Fruit fly (Drosophila melanogaster) whole organism, embryonic: ENCODE data around the gene CG43448.

ENCODE experiments used
- Atf3 ChIP-seq: fragments of 200-800 bp; sonication (Bioruptor generic); optimal IDR thresholded peaks from 3 replicates; lab custom pipeline; 2016; ENCODE audit warnings: missing biosample characterization, missing genetic modification characterization
- Atf6 ChIP-seq: fragments of 200-800 bp; sonication (Bioruptor generic); IDR thresholded peaks from 2 replicates; pipeline ENCODE4 v1.3.6; 2022; ENCODE audit warnings: missing biosample characterization, missing genetic modification characterization
- Blimp-1 ChIP-seq: fragments of 200-800 bp; sonication (Bioruptor generic); optimal IDR thresholded peaks from 3 replicates; lab custom pipeline; 2018; ENCODE audit warnings: missing biosample characterization, missing genetic modification characterization, mild to moderate bottlenecking, moderate library complexity, missing genetic modification reagents
- BtbVII ChIP-seq: fragments of 200-800 bp; sonication (Bioruptor generic); optimal IDR thresholded peaks from 3 replicates; lab custom pipeline; 2017; ENCODE audit warnings: missing biosample characterization, mild to moderate bottlenecking, missing genetic modification characterization
- Bteb2 ChIP-seq: fragments of 200-800 bp; sonication (Bioruptor generic); optimal IDR thresholded peaks from 2 replicates; lab custom pipeline; 2016; ENCODE audit warnings: missing biosample characterization, missing genetic modification characterization
- CG10274 ChIP-seq: fragments of 200-800 bp; sonication (Bioruptor generic); optimal IDR thresholded peaks from 3 replicates; lab custom pipeline; 2017; ENCODE audit warnings: missing biosample characterization, mild to moderate bottlenecking, missing genetic modification characterization
- CG10431 ChIP-seq: fragments of 200-800 bp; sonication (Bioruptor generic); optimal IDR thresholded peaks from 3 replicates; lab custom pipeline; 2018; ENCODE audit warnings: missing biosample characterization, mild to moderate bottlenecking, missing genetic modification characterization
- CG10979 ChIP-seq: fragments of 200-800 bp; sonication (Bioruptor generic); optimal IDR thresholded peaks from 2 replicates; lab custom pipeline; 2018; ENCODE audit warnings: missing biosample characterization, mild to moderate bottlenecking, missing genetic modification characterization, moderate library complexity
- CG14050 ChIP-seq: fragments of 200-800 bp; sonication (Bioruptor generic); IDR thresholded peaks from 3 replicates; pipeline ENCODE4 v1.3.6; 2022; ENCODE audit warnings: missing biosample characterization, missing genetic modification characterization
- CG30403 ChIP-seq: fragments of 200-800 bp; sonication (Bioruptor generic); optimal IDR thresholded peaks from 3 replicates; lab custom pipeline; 2016; ENCODE audit warnings: missing biosample characterization, missing genetic modification characterization
- CG3163 ChIP-seq: fragments of 200-800 bp; sonication (Bioruptor generic); optimal IDR thresholded peaks from 3 replicates; lab custom pipeline; 2016; ENCODE audit warnings: missing biosample characterization, missing genetic modification characterization
- CG3838 ChIP-seq: fragments of 200-800 bp; sonication (Bioruptor generic); optimal IDR thresholded peaks from 3 replicates; lab custom pipeline; 2016; ENCODE audit warnings: missing biosample characterization, missing genetic modification characterization
- CG4282 ChIP-seq: fragments of 200-800 bp; sonication (Bioruptor generic); optimal IDR thresholded peaks from 2 replicates; lab custom pipeline; 2016; ENCODE audit warnings: missing biosample characterization, missing genetic modification characterization
- CG6254 ChIP-seq: fragments of 200-800 bp; sonication (Bioruptor generic); optimal IDR thresholded peaks from 3 replicates; lab custom pipeline; 2017; ENCODE audit warnings: mild to moderate bottlenecking, missing biosample characterization, missing genetic modification reagents, missing genetic modification characterization
- CG6689 ChIP-seq: fragments of 200-800 bp; sonication (Bioruptor generic); IDR thresholded peaks from 2 replicates; pipeline ENCODE4 v1.3.6; 2022; ENCODE audit warnings: missing biosample characterization, missing genetic modification characterization
- CG6813 ChIP-seq: fragments of 200-800 bp; sonication (Bioruptor generic); optimal IDR thresholded peaks from 2 replicates; lab custom pipeline; 2017; ENCODE audit warnings: missing biosample characterization, missing genetic modification characterization, mild to moderate bottlenecking, moderate library complexity, missing genetic modification reagents
- CG7357 ChIP-seq: fragments of 200-800 bp; sonication (Bioruptor generic); IDR thresholded peaks from 3 replicates; pipeline ENCODE4 v1.3.6; 2022; ENCODE audit warnings: missing biosample characterization, missing genetic modification characterization
- CG7963 ChIP-seq: fragments of 200-800 bp; sonication (Bioruptor generic); IDR thresholded peaks from 3 replicates; pipeline ENCODE4 v1.3.6; 2022; ENCODE audit warnings: missing biosample characterization, missing genetic modification characterization; ENCODE audit not compliant: partially characterized antibody
- CG9727 ChIP-seq: fragments of 200-800 bp; sonication (Bioruptor generic); optimal IDR thresholded peaks from 3 replicates; lab custom pipeline; 2017; ENCODE audit warnings: missing biosample characterization, mild to moderate bottlenecking, missing genetic modification characterization
- CG9817 ChIP-seq: fragments of 200-800 bp; sonication (Bioruptor generic); optimal IDR thresholded peaks from 2 replicates; lab custom pipeline; 2018; ENCODE audit warnings: missing biosample characterization, mild to moderate bottlenecking, missing genetic modification characterization, moderate library complexity
- CkIIα-i1 ChIP-seq: fragments of 200-800 bp; sonication (Bioruptor generic); IDR thresholded peaks from 2 replicates; pipeline ENCODE4 v1.3.6; 2022; ENCODE audit warnings: missing biosample characterization, missing genetic modification characterization
- Deaf1 ChIP-seq: fragments of 200-800 bp; optimal IDR thresholded peaks from 3 replicates; lab custom pipeline; 2019; ENCODE audit warnings: missing biosample characterization, mild to moderate bottlenecking, missing genetic modification characterization, moderate library complexity
- Drgx ChIP-seq: fragments of 200-800 bp; sonication (Bioruptor generic); IDR thresholded peaks from 2 replicates; pipeline ENCODE4 v1.3.6; 2022; ENCODE audit warnings: missing biosample characterization, missing genetic modification characterization
- Elba2 ChIP-seq: fragments of 200-800 bp; sonication (Bioruptor generic); optimal IDR thresholded peaks from 3 replicates; lab custom pipeline; 2016; ENCODE audit warnings: missing biosample characterization, missing genetic modification characterization
- HHEX ChIP-seq: fragments of 200-800 bp; sonication (Bioruptor generic); optimal IDR thresholded peaks from 3 replicates; lab custom pipeline; 2017; ENCODE audit warnings: missing biosample characterization, mild to moderate bottlenecking, missing genetic modification characterization, missing genetic modification reagents
- Hr51 ChIP-seq, 2 experiments: fragments of 200-800 bp; sonication (Bioruptor generic); optimal IDR thresholded peaks; 2 replicates in 1 of 2; 3 replicates in 1 of 2; lab custom pipeline; 2016 to 2018; ENCODE audit warnings: missing biosample characterization in 2 of 2, missing genetic modification characterization in 2 of 2, mild to moderate bottlenecking in 1 of 2, moderate library complexity in 1 of 2
- Max ChIP-seq: fragments of 200-800 bp; sonication (Bioruptor generic); optimal IDR thresholded peaks from 2 replicates; lab custom pipeline; 2016; ENCODE audit warnings: missing biosample characterization, mild to moderate bottlenecking, missing genetic modification characterization
- Meics ChIP-seq: fragments of 200-800 bp; sonication (Bioruptor generic); optimal IDR thresholded peaks from 2 replicates; lab custom pipeline; 2017; ENCODE audit warnings: missing biosample characterization, mild to moderate bottlenecking, missing genetic modification characterization
- NK7.1 ChIP-seq: fragments of 200-800 bp; sonication (Bioruptor generic); optimal IDR thresholded peaks from 3 replicates; lab custom pipeline; 2016; ENCODE audit warnings: missing biosample characterization, missing genetic modification characterization
- Opbp ChIP-seq: fragments of 200-800 bp; sonication (Bioruptor generic); IDR thresholded peaks from 3 replicates; pipeline ENCODE4 v1.3.6; 2022; ENCODE audit warnings: missing biosample characterization, missing genetic modification characterization; ENCODE audit not compliant: partially characterized antibody
- Scr ChIP-seq: fragments of 200-800 bp; sonication (Bioruptor generic); IDR thresholded peaks from 2 replicates; pipeline ENCODE4 v1.3.6; 2022; ENCODE audit warnings: missing biosample characterization, missing genetic modification characterization; ENCODE audit not compliant: partially characterized antibody
- Usf ChIP-seq: fragments of 200-800 bp; sonication (Bioruptor generic); optimal IDR thresholded peaks from 2 replicates; lab custom pipeline; 2017; ENCODE audit warnings: missing genotype, missing biosample characterization, missing genetic modification characterization
- ase ChIP-seq: fragments of 200-800 bp; sonication (Bioruptor generic); IDR thresholded peaks from 3 replicates; pipeline ENCODE4 v1.3.6; 2022; ENCODE audit warnings: missing biosample characterization, missing genetic modification characterization
- bigmax ChIP-seq: fragments of 200-800 bp; sonication (Bioruptor generic); optimal IDR thresholded peaks from 2 replicates; lab custom pipeline; 2018; ENCODE audit warnings: missing biosample characterization, mild to moderate bottlenecking, missing genetic modification characterization
- bowl ChIP-seq: fragments of 200-800 bp; sonication (Bioruptor generic); IDR thresholded peaks from 2 replicates; pipeline ENCODE4 v1.3.6; 2022; ENCODE audit warnings: missing biosample characterization, missing genetic modification characterization
- caup ChIP-seq: fragments of 200-800 bp; sonication (Bioruptor generic); optimal IDR thresholded peaks from 3 replicates; lab custom pipeline; 2017; ENCODE audit warnings: missing biosample characterization, mild to moderate bottlenecking, missing genetic modification characterization, moderate library complexity; ENCODE audit not compliant: severe bottlenecking
- chm ChIP-seq: fragments of 200-800 bp; sonication (Bioruptor generic); IDR thresholded peaks from 2 replicates; pipeline ENCODE4 v1.3.6; 2022; ENCODE audit warnings: missing biosample characterization, missing genetic modification characterization
- crc ChIP-seq: fragments of 200-800 bp; sonication (Bioruptor generic); optimal IDR thresholded peaks from 2 replicates; lab custom pipeline; 2016; ENCODE audit warnings: missing biosample characterization, missing genetic modification characterization
- da ChIP-seq: fragments of 200-800 bp; sonication (Bioruptor generic); optimal IDR thresholded peaks from 2 replicates; lab custom pipeline; 2016; ENCODE audit warnings: missing biosample characterization, missing genetic modification characterization
- dati ChIP-seq: fragments of 200-800 bp; sonication (Bioruptor generic); IDR thresholded peaks from 2 replicates; pipeline ENCODE4 v1.3.6; 2022; ENCODE audit warnings: missing biosample characterization, missing genetic modification characterization
- fd102C ChIP-seq: fragments of 200-800 bp; sonication (Bioruptor generic); optimal IDR thresholded peaks from 2 replicates; lab custom pipeline; 2018; ENCODE audit warnings: missing biosample characterization, mild to moderate bottlenecking, missing genetic modification characterization, moderate library complexity
- gro ChIP-seq: fragments of 200-800 bp; sonication (Bioruptor generic); optimal IDR thresholded peaks from 2 replicates; lab custom pipeline; 2016; ENCODE audit warnings: missing biosample characterization, missing genetic modification characterization
- insv ChIP-seq, 2 experiments: fragments of 200-800 bp; sonication (Bioruptor generic); optimal IDR thresholded peaks; 3 replicates each; lab custom pipeline; 2016 to 2018; ENCODE audit warnings: missing biosample characterization in 2 of 2, missing genetic modification characterization in 2 of 2
- kni ChIP-seq: fragments of 200-800 bp; sonication (Bioruptor generic); optimal IDR thresholded peaks from 3 replicates; lab custom pipeline; 2017; ENCODE audit warnings: mild to moderate bottlenecking, missing biosample characterization, missing genetic modification reagents, missing genetic modification characterization
- lab ChIP-seq: fragments of 200-800 bp; sonication (Bioruptor generic); optimal IDR thresholded peaks from 3 replicates; lab custom pipeline; 2017; ENCODE audit warnings: missing biosample characterization, missing genetic modification characterization, mild to moderate bottlenecking, moderate library complexity, missing genetic modification reagents
- mirr ChIP-seq: fragments of 200-800 bp; sonication (Bioruptor generic); optimal IDR thresholded peaks from 3 replicates; lab custom pipeline; 2018; ENCODE audit warnings: missing biosample characterization, mild to moderate bottlenecking, missing genetic modification characterization
- p53 ChIP-seq: fragments of 200-800 bp; sonication (Bioruptor generic); optimal IDR thresholded peaks from 2 replicates; lab custom pipeline; 2016; ENCODE audit warnings: missing biosample characterization, missing genetic modification characterization
- sd ChIP-seq: fragments of 200-800 bp; sonication (Bioruptor generic); optimal IDR thresholded peaks from 3 replicates; lab custom pipeline; 2018; ENCODE audit warnings: missing biosample characterization, mild to moderate bottlenecking, missing genetic modification characterization, moderate library complexity
- slbo ChIP-seq: fragments of 200-800 bp; sonication (Bioruptor generic); IDR thresholded peaks from 2 replicates; pipeline ENCODE4 v1.3.6; 2022; ENCODE audit warnings: missing biosample characterization, missing genetic modification characterization
- tup ChIP-seq: fragments of 200-800 bp; sonication (Bioruptor generic); optimal IDR thresholded peaks from 2 replicates; lab custom pipeline; 2016; ENCODE audit warnings: missing biosample characterization, mild to moderate bottlenecking, missing genetic modification characterization, moderate library complexity

Gene CG43448

DNA sequence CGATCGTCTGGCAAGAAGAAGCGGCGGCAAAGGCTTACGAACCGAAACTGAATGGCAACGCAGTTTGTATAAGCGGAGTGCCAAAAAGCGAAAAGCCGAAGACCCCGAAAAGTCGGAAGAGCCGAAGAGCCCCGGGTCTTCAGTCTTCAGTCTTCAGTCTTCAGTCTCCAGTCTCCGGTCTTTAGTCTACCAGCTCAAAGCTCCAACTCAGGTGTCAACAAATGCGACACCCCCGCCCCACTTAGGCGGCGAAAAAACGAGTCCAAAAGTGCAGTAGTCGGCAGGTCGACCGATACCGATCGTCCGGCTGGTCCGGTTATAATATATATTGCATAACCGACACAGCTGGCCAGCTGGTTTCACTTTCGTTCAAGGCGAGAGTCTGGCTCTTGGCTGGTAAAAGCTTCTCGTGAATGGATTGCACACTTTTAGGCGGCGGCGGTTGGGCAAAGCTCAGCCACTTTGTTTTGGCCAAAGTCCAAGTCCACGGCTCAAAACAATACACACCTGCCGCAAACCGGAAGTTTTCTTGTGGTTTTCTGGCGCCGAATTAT is 5.8 kb upstream of the CG43448 start, which contains the start of gene CG9737 (continued):
- TF ChIP-seq Bteb2 (GFP tag; lab: Kevin White, UChicago) = no peak
- TF ChIP-seq Atf3 (GFP tag; lab: Kevin White, UChicago) = no peak
- no peak for TF ChIP-seq Elba2 (GFP tag; lab: Kevin White, UChicago)
- TF ChIP-seq Usf (GFP tag; lab: Kevin White, UChicago) = no peak
- no peak for TF ChIP-seq crc (GFP tag; lab: Kevin White, UChicago)
- no peak for TF ChIP-seq p53 (GFP tag; lab: Kevin White, UChicago)
- no peak for TF ChIP-seq CG4282 (GFP tag; lab: Kevin White, UChicago)
- no peak for TF ChIP-seq Opbp
- TF ChIP-seq Max = no peak
- TF ChIP-seq Hr51 (GFP tag; optimal IDR thresholded peaks at IDR 0.05; lab: Kevin White, UChicago) = no peak
- TF ChIP-seq HHEX (GFP tag; lab: Kevin White, UChicago) = peak; percentile 14
- no peak for TF ChIP-seq CG6813 (GFP tag; lab: Kevin White, UChicago)
- TF ChIP-seq caup (GFP tag; lab: Kevin White, UChicago) = no peak
- no peak for TF ChIP-seq slbo (GFP tag; lab: Robert Waterston, UW)
- TF ChIP-seq lab (GFP tag; lab: Kevin White, UChicago) = peak; percentile 25
- no peak for TF ChIP-seq CG9727 (GFP tag; lab: Kevin White, UChicago)
- no peak for TF ChIP-seq CG3838 (GFP tag; lab: Kevin White, UChicago)
- TF ChIP-seq CG6254 (GFP tag; lab: Kevin White, UChicago) = peak; percentile 65
- no peak for TF ChIP-seq NK7.1 (GFP tag; lab: Kevin White, UChicago)
- no peak for TF ChIP-seq bigmax
- TF ChIP-seq Blimp-1 = peak; percentile 100
- peak; percentile 59 for TF ChIP-seq CG10431 (GFP tag; lab: Kevin White, UChicago)
- TF ChIP-seq gro (GFP tag; lab: Kevin White, UChicago) = no peak
- TF ChIP-seq mirr = peak; percentile 11
- no peak for TF ChIP-seq CG10274
- TF ChIP-seq bowl = no peak
- TF ChIP-seq CG10979 = no peak
- TF ChIP-seq Drgx (GFP tag; lab: Robert Waterston, UW) = peak; percentile 74
- TF ChIP-seq CG3163 (GFP tag; lab: Kevin White, UChicago) = no peak
- no peak for TF ChIP-seq da (GFP tag; lab: Kevin White, UChicago)
- no peak for TF ChIP-seq CkIIα-i1 (GFP tag; lab: Robert Waterston, UW)
- TF ChIP-seq CG7357 (GFP tag; lab: Robert Waterston, UW) = no peak
- TF ChIP-seq Atf6 (GFP tag; lab: Robert Waterston, UW) = no peak
- no peak for TF ChIP-seq Scr
- TF ChIP-seq BtbVII (GFP tag; lab: Kevin White, UChicago) = no peak
- TF ChIP-seq CG14050 (GFP tag; lab: Robert Waterston, UW) = no peak
- peak; percentile 8 for TF ChIP-seq kni (GFP tag; lab: Kevin White, UChicago)
- TF ChIP-seq CG9817 = no peak
- no peak for TF ChIP-seq CG30403
- TF ChIP-seq sd (tag; lab: Kevin White, UChicago) = no peak
- no peak for TF ChIP-seq dati (GFP tag; lab: Robert Waterston, UW)
- no peak for TF ChIP-seq CG7963 (GFP tag; lab: Robert Waterston, UW)
- no peak for TF ChIP-seq insv (GFP tag; optimal IDR thresholded peaks at IDR 0.05; lab: Kevin White, UChicago)
- no peak for TF ChIP-seq tup
- no peak for TF ChIP-seq fd102C (GFP tag; lab: Kevin White, UChicago)
- TF ChIP-seq Meics = no peak
- TF ChIP-seq chm (GFP tag; lab: Robert Waterston, UW) = no peak
- TF ChIP-seq CG6689 (GFP tag; lab: Robert Waterston, UW) = no peak
- no peak for TF ChIP-seq ase (GFP tag; lab: Robert Waterston, UW)
- TF ChIP-seq Deaf1 (tag; lab: Kevin White, UChicago) = peak; percentile 92
